Worm (Caenorhabditis elegans) whole organism, L1 larva: ENCODE measurements around the gene coh-1.

Experiments used
- C34B4.2 ChIP-seq: sonication (generic microtip); optimal IDR thresholded peaks from 2 replicates; lab custom pipeline; 2017; ENCODE audit warnings: mild to moderate bottlenecking, missing genetic modification characterization, missing compliant biosample characterization
- F16B12.6 ChIP-seq: fragments of 150-350 bp; optimal IDR thresholded peaks from 2 replicates; lab custom pipeline; 2014; ENCODE audit warnings: missing biosample characterization, missing genetic modification characterization
- aha-1 ChIP-seq: fragments of 150-350 bp; optimal IDR thresholded peaks from 2 replicates; lab custom pipeline; 2014; ENCODE audit warnings: missing biosample characterization, missing genetic modification characterization
- aly-2 ChIP-seq: fragments of 150-350 bp; optimal IDR thresholded peaks from 2 replicates; lab custom pipeline; 2014; ENCODE audit warnings: missing biosample characterization, missing genetic modification characterization
- blmp-1 ChIP-seq: fragments of 150-350 bp; optimal IDR thresholded peaks from 2 replicates; lab custom pipeline; 2014; ENCODE audit warnings: missing biosample characterization, missing genetic modification characterization
- ceh-63 ChIP-seq: fragments of 200-800 bp; sonication (Bioruptor generic); optimal IDR thresholded peaks from 2 replicates; lab custom pipeline; 2018; ENCODE audit warnings: mild to moderate bottlenecking, missing genetic modification characterization, missing compliant biosample characterization
- ceh-90 ChIP-seq: sonication (generic microtip); optimal IDR thresholded peaks from 2 replicates; lab custom pipeline; 2016; ENCODE audit warnings: missing genetic modification characterization, missing compliant biosample characterization
- dpl-1 ChIP-seq, 3 experiments: fragments of 150-350 bp in 2 of 3; sonication (generic microtip) in 1 of 3; optimal IDR thresholded peaks; 2 replicates each; lab custom pipeline; 2014 to 2017; ENCODE audit warnings: missing biosample characterization in 3 of 3, missing genetic modification characterization in 3 of 3, missing genetic modification reagents in 3 of 3
- efl-1 ChIP-seq, 4 experiments: fragments of 150-350 bp; optimal IDR thresholded peaks in 3 of 4; peaks in 1 of 4; 1 replicate in 1 of 4; 2 replicates in 3 of 4; lab custom pipeline; 2014; ENCODE audit warnings: missing biosample characterization in 2 of 4, missing genetic modification characterization in 2 of 4, missing genetic modification reagents in 2 of 4
- elt-2 ChIP-seq: sonication (generic microtip); optimal IDR thresholded peaks from 2 replicates; lab custom pipeline; 2016; ENCODE audit warnings: missing genetic modification characterization, mild to moderate bottlenecking, inconsistent platforms, missing compliant biosample characterization, missing genetic modification reagents
- elt-3 ChIP-seq, 6 experiments: fragments of 150-350 bp in 1 of 6; sonication (generic microtip); optimal IDR thresholded peaks; 2 replicates each; lab custom pipeline; 2017 to 2018; ENCODE audit warnings: missing biosample characterization in 6 of 6, missing genetic modification characterization in 6 of 6, inconsistent platforms in 1 of 6
- ets-5 ChIP-seq: fragments of 200-800 bp; sonication (Bioruptor generic); IDR thresholded peaks from 2 replicates; pipeline ENCODE4 v1.3.6; 2022; ENCODE audit warnings: missing genetic modification characterization, missing compliant biosample characterization
- fkh-10 ChIP-seq: sonication (generic microtip); optimal IDR thresholded peaks from 2 replicates; lab custom pipeline; 2017; ENCODE audit warnings: missing biosample characterization, missing genetic modification reagents, missing genetic modification characterization
- grh-1 ChIP-seq: fragments of 200-800 bp; sonication (Bioruptor generic); IDR thresholded peaks from 2 replicates; pipeline ENCODE4 v1.3.6; 2022; ENCODE audit warnings: missing genetic modification reagents, missing genetic modification characterization, missing compliant biosample characterization
- jun-1 ChIP-seq: fragments of 150-350 bp; optimal IDR thresholded peaks from 2 replicates; lab custom pipeline; 2014; ENCODE audit warnings: missing biosample characterization, missing genetic modification reagents, missing genetic modification characterization
- lin-13 ChIP-seq: fragments of 150-350 bp; optimal IDR thresholded peaks from 2 replicates; lab custom pipeline; 2014; ENCODE audit warnings: missing biosample characterization, missing genetic modification reagents, missing genetic modification characterization
- lin-14 ChIP-seq: fragments of 200-800 bp; sonication (Bioruptor generic); optimal IDR thresholded peaks from 2 replicates; lab custom pipeline; 2018; ENCODE audit warnings: mild to moderate bottlenecking, missing genetic modification characterization, moderate library complexity, missing compliant biosample characterization
- lin-15B ChIP-seq: fragments of 150-350 bp; sonication (generic microtip); optimal IDR thresholded peaks from 3 replicates; lab custom pipeline; 2014; ENCODE audit warnings: missing biosample characterization, missing genetic modification characterization
- lin-35 ChIP-seq, 2 experiments: fragments of 150-350 bp; optimal IDR thresholded peaks; 2 replicates each; lab custom pipeline; 2014; ENCODE audit warnings: missing biosample characterization in 2 of 2, missing genetic modification characterization in 2 of 2, missing genetic modification reagents in 2 of 2
- lsy-2 ChIP-seq, 2 experiments: fragments of 150-350 bp; optimal IDR thresholded peaks; 2 replicates each; lab custom pipeline; 2014; ENCODE audit warnings: missing biosample characterization in 2 of 2, missing genetic modification characterization in 2 of 2
- mab-9 ChIP-seq: fragments of 200-800 bp; sonication (Bioruptor generic); IDR thresholded peaks from 2 replicates; pipeline ENCODE4 v1.3.6; 2022; ENCODE audit warnings: missing genetic modification reagents, missing genetic modification characterization, missing compliant biosample characterization
- mef-2 ChIP-seq: fragments of 150-350 bp; optimal IDR thresholded peaks from 2 replicates; lab custom pipeline; 2014; ENCODE audit warnings: missing biosample characterization, missing genetic modification characterization
- mep-1 ChIP-seq: fragments of 150-350 bp; optimal IDR thresholded peaks from 2 replicates; lab custom pipeline; 2014; ENCODE audit warnings: missing biosample characterization, missing genetic modification characterization
- nhr-12 ChIP-seq: sonication (generic microtip); optimal IDR thresholded peaks from 2 replicates; lab custom pipeline; 2017; ENCODE audit warnings: missing biosample characterization, missing genetic modification characterization
- nhr-19 ChIP-seq: fragments of 200-800 bp; sonication (Bioruptor generic); conservative IDR thresholded peaks from 2 replicates; pipeline ENCODE4 v1.3.6; 2022; ENCODE audit warnings: missing genetic modification characterization, missing compliant biosample characterization
- nhr-20 ChIP-seq: sonication (generic microtip); optimal IDR thresholded peaks from 2 replicates; lab custom pipeline; 2016; ENCODE audit warnings: mild to moderate bottlenecking, missing genetic modification characterization, missing compliant biosample characterization
- nhr-237 ChIP-seq: fragments of 150-350 bp; optimal IDR thresholded peaks from 2 replicates; lab custom pipeline; 2014; ENCODE audit warnings: missing biosample characterization, missing genetic modification characterization
- nhr-47 ChIP-seq: sonication (generic microtip); optimal IDR thresholded peaks from 2 replicates; lab custom pipeline; 2016; ENCODE audit warnings: mild to moderate bottlenecking, missing genetic modification characterization, moderate library complexity, missing compliant biosample characterization
- nhr-71 ChIP-seq: sonication (generic microtip); optimal IDR thresholded peaks from 2 replicates; lab custom pipeline; 2016; ENCODE audit warnings: mild to moderate bottlenecking, missing genetic modification characterization, moderate library complexity, missing compliant biosample characterization
- nhr-76 ChIP-seq: sonication (generic microtip); optimal IDR thresholded peaks from 2 replicates; lab custom pipeline; 2017; ENCODE audit warnings: missing biosample characterization, missing genetic modification characterization
- nhr-84 ChIP-seq: sonication (generic microtip); optimal IDR thresholded peaks from 2 replicates; lab custom pipeline; 2017; ENCODE audit warnings: missing biosample characterization, missing genetic modification characterization
- nhr-85 ChIP-seq: sonication (generic microtip); peaks from one replicate; lab custom pipeline; 2016; ENCODE audit warnings: missing genetic modification characterization, inconsistent platforms, missing compliant biosample characterization
- pag-3 ChIP-seq: sonication (generic microtip); optimal IDR thresholded peaks from 2 replicates; lab custom pipeline; 2017; ENCODE audit warnings: missing genetic modification characterization, mild to moderate bottlenecking, missing compliant biosample characterization, antibody characterized with exemption, borderline replicate concordance; ENCODE audit not compliant: insufficient read depth
- pqm-1 ChIP-seq: sonication (generic microtip); optimal IDR thresholded peaks from 3 replicates; lab custom pipeline; 2017; ENCODE audit warnings: missing biosample characterization, missing genetic modification characterization
- rnt-1 ChIP-seq: sonication (generic microtip); optimal IDR thresholded peaks from 2 replicates; lab custom pipeline; 2016; ENCODE audit warnings: mild to moderate bottlenecking, missing genetic modification characterization, moderate library complexity, missing compliant biosample characterization
- snpc-4 ChIP-seq: fragments of 150-350 bp; optimal IDR thresholded peaks from 2 replicates; lab custom pipeline; 2014; ENCODE audit warnings: missing biosample characterization, missing genetic modification characterization
- snu-23 ChIP-seq: sonication (generic microtip); optimal IDR thresholded peaks from 2 replicates; lab custom pipeline; 2016; ENCODE audit warnings: missing genetic modification characterization, missing compliant biosample characterization
- sox-4 ChIP-seq: sonication (generic microtip); optimal IDR thresholded peaks from 2 replicates; lab custom pipeline; 2016; ENCODE audit warnings: missing genetic modification characterization, missing compliant biosample characterization
- tbx-2 ChIP-seq: sonication (generic microtip); optimal IDR thresholded peaks from 2 replicates; lab custom pipeline; 2016; ENCODE audit warnings: missing genetic modification characterization, missing compliant biosample characterization
- tlp-1 ChIP-seq: fragments of 150-350 bp; optimal IDR thresholded peaks from 2 replicates; lab custom pipeline; 2014; ENCODE audit warnings: missing biosample characterization, missing genetic modification characterization
- unc-130 ChIP-seq: fragments of 150-350 bp; optimal IDR thresholded peaks from 2 replicates; lab custom pipeline; 2017; ENCODE audit warnings: missing biosample characterization, missing genetic modification characterization, inconsistent platforms
- unc-62 ChIP-seq: fragments of 150-350 bp; optimal IDR thresholded peaks from 2 replicates; lab custom pipeline; 2014; ENCODE audit warnings: missing biosample characterization, missing genetic modification reagents, missing genetic modification characterization
- unc-98 ChIP-seq: fragments of 200-800 bp; sonication (Bioruptor generic); IDR thresholded peaks from 2 replicates; pipeline ENCODE4 v1.3.6; 2022; ENCODE audit warnings: missing genetic modification characterization, missing compliant biosample characterization
- zip-4 ChIP-seq: fragments of 200-800 bp; sonication (Bioruptor generic); optimal IDR thresholded peaks from 2 replicates; lab custom pipeline; 2018; ENCODE audit warnings: mild to moderate bottlenecking, missing genetic modification characterization, moderate library complexity, missing compliant biosample characterization

coh-1 gene

ce11 chrX:7474968-7475433 is at the start of gene coh-1 (continued):
- TF ChIP-seq F16B12.6 (tag; lab: Kevin White, UChicago) (peak; percentile 89), ceh-63 (no peak), tlp-1 (tag; lab: Kevin White, UChicago) (no peak), C34B4.2 (no peak), ets-5 (GFP tag; lab: Robert Waterston, UW) (no peak), lin-13 (GFP tag; lab: Kevin White, UChicago) (peak; percentile 28), unc-130 (tag; lab: Kevin White, UChicago) (no peak), tbx-2 (tag; lab: Kevin White, UChicago) (peak; percentile 69), fkh-10 (peak; percentile 19), nhr-237 (tag; lab: Kevin White, UChicago) (no peak), efl-1 (optimal IDR thresholded peaks at IDR 0.05; lab: Kevin White, UChicago) (peak; percentile 46 to 64), efl-1 (GFP tag; optimal IDR thresholded peaks at IDR 0.05 in 1 of 2; lab: Kevin White, UChicago) (peak in 1 of 2 experiments; percentile 33), unc-62 (no peak), ceh-90 (no peak), blmp-1 (tag; lab: Kevin White, UChicago) (peak; percentile 72), snpc-4 (tag; lab: Kevin White, UChicago) (peak; percentile 39), lin-15B (tag; lab: Kevin White, UChicago) (peak; percentile 27), zip-4 (GFP tag; lab: Kevin White, UChicago) (no peak), nhr-47 (peak; percentile 69), nhr-76 (tag; lab: Kevin White, UChicago) (no peak), unc-98 (GFP tag; lab: Robert Waterston, UW) (no peak), elt-2 (tag; lab: Kevin White, UChicago) (no peak), mef-2 (tag; lab: Kevin White, UChicago) (no peak), pqm-1 (tag; lab: Kevin White, UChicago) (no peak), jun-1 (tag; lab: Kevin White, UChicago) (peak; percentile 2), snu-23 (GFP tag; lab: Kevin White, UChicago) (peak; percentile 84), elt-3 (tag; optimal IDR thresholded peaks at IDR 0.05; lab: Kevin White, UChicago) (no peak), aly-2 (tag; lab: Kevin White, UChicago) (no peak), dpl-1 (GFP tag; optimal IDR thresholded peaks at IDR 0.05; lab: Kevin White, UChicago) (peak; percentile 8 to 40 (median 34)), nhr-84 (tag; lab: Kevin White, UChicago) (no peak), nhr-85 (tag; lab: Kevin White, UChicago) (peak; percentile 70), pag-3 (no peak)

ce11 chrX:7523799-7524198 is 49.0 kb upstream of the coh-1 start:
- no peak for TF ChIP-seq nhr-12 (tag; lab: Kevin White, UChicago)
- TF ChIP-seq sox-4 (tag; lab: Kevin White, UChicago) = no peak
- peak; percentile 82 for TF ChIP-seq nhr-71 (tag; lab: Kevin White, UChicago)
- no peak for TF ChIP-seq aha-1 (tag; lab: Kevin White, UChicago)
- no peak for TF ChIP-seq jun-1 (tag; lab: Kevin White, UChicago)
- peak; percentile 82 for TF ChIP-seq lin-14 (GFP tag; lab: Kevin White, UChicago)
- no peak for TF ChIP-seq ceh-90
- TF ChIP-seq mab-9 (GFP tag; lab: Robert Waterston, UW) = no peak
- TF ChIP-seq lin-35 (GFP tag; optimal IDR thresholded peaks at IDR 0.05; lab: Kevin White, UChicago) = no peak
- no peak for TF ChIP-seq pqm-1 (tag; lab: Kevin White, UChicago)
- TF ChIP-seq pag-3 = peak; percentile 36
- TF ChIP-seq nhr-20 (tag; lab: Kevin White, UChicago) = peak; percentile 33
- TF ChIP-seq elt-2 (tag; lab: Kevin White, UChicago) = no peak
- TF ChIP-seq grh-1 (GFP tag; lab: Robert Waterston, UW) = no peak
- no peak for TF ChIP-seq mep-1 (tag; lab: Kevin White, UChicago)
- TF ChIP-seq lsy-2 (tag; optimal IDR thresholded peaks at IDR 0.05; lab: Kevin White, UChicago) = peak in 1 of 2 experiments; percentile 32
- TF ChIP-seq rnt-1 (tag; lab: Kevin White, UChicago) = peak; percentile 73
- TF ChIP-seq nhr-19 (GFP tag; lab: Robert Waterston, UW) = peak; percentile 36
- TF ChIP-seq snpc-4 (tag; lab: Kevin White, UChicago) = no peak
- peak; percentile 37 for TF ChIP-seq snu-23 (GFP tag; lab: Kevin White, UChicago)
